Fruit fly (Drosophila melanogaster): Measurements from ENCODE around the gene Ptpmeg.

dm6 chr3L:400252-400651 is 72.4 kb downstream of the Ptpmeg start:
- TF ChIP-seq rn (GFP tag; IDR thresholded peaks at IDR 0.05) = no peak
- no peak for TF ChIP-seq CG17806 (tag; optimal IDR thresholded peaks at IDR 0.05)
- no peak for TF ChIP-seq gl (tag; optimal IDR thresholded peaks at IDR 0.05)
- TF ChIP-seq Pif1B (GFP tag; optimal IDR thresholded peaks at IDR 0.05) = no peak
- no peak for TF ChIP-seq CG12605 (GFP tag; IDR thresholded peaks at IDR 0.05)
- no peak for TF ChIP-seq CG15710 (tag; optimal IDR thresholded peaks at IDR 0.05)

Measured in whole organism, pupa.